Worm (Caenorhabditis elegans) whole organism, L4 larva: ENCODE measurements around the gene tiar-2.

Experiments
- D1046.2 ChIP-seq: fragments of 200-800 bp; sonication (Bioruptor generic); IDR thresholded peaks from 2 replicates; pipeline ENCODE4 v1.3.6; 2022; ENCODE audit warnings: missing genetic modification characterization, missing compliant biosample characterization
- F37D6.2 ChIP-seq: sonication (generic microtip); optimal IDR thresholded peaks from 2 replicates; lab custom pipeline; 2016; ENCODE audit warnings: mild to moderate bottlenecking, missing genetic modification characterization, missing compliant biosample characterization
- F49E8.2 ChIP-seq: sonication (generic microtip); optimal IDR thresholded peaks from 2 replicates; lab custom pipeline; 2016; ENCODE audit warnings: missing compliant biosample characterization, mild to moderate bottlenecking, missing genetic modification characterization, borderline replicate concordance
- T20F7.1 ChIP-seq: fragments of 200-800 bp; sonication (Bioruptor generic); optimal IDR thresholded peaks from 2 replicates; lab custom pipeline; 2018; ENCODE audit warnings: mild to moderate bottlenecking, missing genetic modification characterization, missing compliant biosample characterization
- Y105C5A.15 ChIP-seq: fragments of 200-800 bp; sonication (Bioruptor generic); IDR thresholded peaks from 2 replicates; pipeline ENCODE4 v1.3.6; 2022; ENCODE audit warnings: missing genetic modification characterization, missing compliant biosample characterization
- ZK337.2 ChIP-seq: fragments of 200-800 bp; sonication (Bioruptor generic); IDR thresholded peaks from 2 replicates; pipeline ENCODE4 v1.3.6; 2022; ENCODE audit warnings: missing genetic modification reagents, missing genetic modification characterization, missing compliant biosample characterization
- aly-2 ChIP-seq: sonication (generic microtip); optimal IDR thresholded peaks from 2 replicates; lab custom pipeline; 2018; ENCODE audit warnings: missing biosample characterization, missing genetic modification characterization
- attf-4 ChIP-seq: sonication (generic microtip); optimal IDR thresholded peaks from 3 replicates; lab custom pipeline; 2017; ENCODE audit warnings: missing biosample characterization, missing genetic modification characterization
- ceh-28 ChIP-seq: fragments of 150-350 bp; optimal IDR thresholded peaks from 2 replicates; lab custom pipeline; 2014; ENCODE audit warnings: missing biosample characterization, missing genetic modification reagents, missing genetic modification characterization
- ceh-62 ChIP-seq: sonication (generic microtip); optimal IDR thresholded peaks from 2 replicates; lab custom pipeline; 2017; ENCODE audit warnings: missing biosample characterization, missing genetic modification characterization
- cey-2 ChIP-seq: sonication (generic microtip); optimal IDR thresholded peaks from 3 replicates; lab custom pipeline; 2017; ENCODE audit warnings: missing genetic modification characterization, mild to moderate bottlenecking, missing compliant biosample characterization, antibody characterized with exemption, borderline replicate concordance; ENCODE audit not compliant: insufficient read depth
- daf-19 ChIP-seq: fragments of 200-800 bp; sonication (Bioruptor generic); conservative IDR thresholded peaks from 2 replicates; pipeline ENCODE4 v1.3.6; 2022; ENCODE audit warnings: missing genetic modification characterization, missing compliant biosample characterization
- dmd-8 ChIP-seq: fragments of 200-800 bp; sonication (Bioruptor generic); IDR thresholded peaks from 2 replicates; pipeline ENCODE4 v1.3.6; 2022; ENCODE audit warnings: missing genetic modification characterization, missing compliant biosample characterization
- dmd-9 ChIP-seq: fragments of 200-800 bp; sonication (Bioruptor generic); IDR thresholded peaks from 2 replicates; pipeline ENCODE4 v1.3.6; 2022; ENCODE audit warnings: missing genetic modification reagents, missing genetic modification characterization, missing compliant biosample characterization
- dpl-1 ChIP-seq: fragments of 150-350 bp; optimal IDR thresholded peaks from 2 replicates; lab custom pipeline; 2014; ENCODE audit warnings: missing biosample characterization, missing genetic modification reagents, missing genetic modification characterization
- duxl-1 ChIP-seq: sonication (generic microtip); optimal IDR thresholded peaks from 2 replicates; lab custom pipeline; 2016; ENCODE audit warnings: mild to moderate bottlenecking, missing genetic modification characterization, moderate library complexity, missing compliant biosample characterization; ENCODE audit not compliant: poor library complexity
- dve-1 ChIP-seq: sonication (generic microtip); optimal IDR thresholded peaks from 2 replicates; lab custom pipeline; 2017; ENCODE audit warnings: antibody characterized with exemption, mild to moderate bottlenecking, missing genetic modification characterization, missing compliant biosample characterization; ENCODE audit not compliant: insufficient read depth
- egl-27 ChIP-seq: sonication (generic microtip); optimal IDR thresholded peaks from 3 replicates; lab custom pipeline; 2017; ENCODE audit warnings: missing biosample characterization, missing genetic modification reagents, missing genetic modification characterization
- fkh-10 ChIP-seq: fragments of 150-350 bp; optimal IDR thresholded peaks from 2 replicates; lab custom pipeline; 2014; ENCODE audit warnings: missing biosample characterization, missing genetic modification reagents, missing genetic modification characterization
- gei-8 ChIP-seq: fragments of 200-800 bp; sonication (Bioruptor generic); optimal IDR thresholded peaks from 2 replicates; lab custom pipeline; 2018; ENCODE audit warnings: mild to moderate bottlenecking, missing genetic modification characterization, missing compliant biosample characterization
- hlh-11 ChIP-seq: fragments of 200-800 bp; sonication (Bioruptor generic); optimal IDR thresholded peaks from 2 replicates; lab custom pipeline; 2018; ENCODE audit warnings: mild to moderate bottlenecking, missing genetic modification characterization, missing compliant biosample characterization
- lin-1 ChIP-seq: fragments of 200-800 bp; sonication (Bioruptor generic); IDR thresholded peaks from 2 replicates; pipeline ENCODE4 v1.3.6; 2022; ENCODE audit warnings: missing genetic modification reagents, missing genetic modification characterization, missing compliant biosample characterization
- lin-15B ChIP-seq: fragments of 150-350 bp; sonication (generic microtip); optimal IDR thresholded peaks from 3 replicates; lab custom pipeline; 2014; ENCODE audit warnings: missing biosample characterization, missing genetic modification characterization
- lin-29 ChIP-seq: fragments of 200-800 bp; sonication (Bioruptor generic); IDR thresholded peaks from 2 replicates; pipeline ENCODE4 v1.3.6; 2022; ENCODE audit warnings: missing genetic modification reagents, missing genetic modification characterization, missing compliant biosample characterization
- lin-39 ChIP-seq: fragments of 150-350 bp; optimal IDR thresholded peaks from 2 replicates; lab custom pipeline; 2014; ENCODE audit warnings: missing biosample characterization, missing genetic modification reagents, missing genetic modification characterization
- lsy-2 ChIP-seq, 2 experiments: fragments of 150-350 bp in 1 of 2; sonication (generic microtip) in 1 of 2; optimal IDR thresholded peaks; 2 replicates each; lab custom pipeline; 2014 to 2017; ENCODE audit warnings: missing biosample characterization in 2 of 2, missing genetic modification characterization in 2 of 2
- madf-5 ChIP-seq, 2 experiments: fragments of 200-800 bp; sonication (Bioruptor generic); IDR thresholded peaks; 2 replicates each; pipeline ENCODE4 v1.3.6; 2022; ENCODE audit warnings: missing compliant biosample characterization in 2 of 2, missing genetic modification characterization in 2 of 2
- madf-9 ChIP-seq: fragments of 200-800 bp; sonication (Bioruptor generic); conservative IDR thresholded peaks from 2 replicates; pipeline ENCODE4 v1.3.6; 2022; ENCODE audit warnings: missing genetic modification reagents, missing genetic modification characterization, missing compliant biosample characterization
- mdt-29 ChIP-seq: fragments of 200-800 bp; sonication (Bioruptor generic); IDR thresholded peaks from 2 replicates; pipeline ENCODE4 v1.3.6; 2022; ENCODE audit warnings: missing genetic modification reagents, missing genetic modification characterization, missing compliant biosample characterization
- mes-2 ChIP-seq: sonication (generic microtip); optimal IDR thresholded peaks from 2 replicates; lab custom pipeline; 2016; ENCODE audit warnings: missing genotype, mild to moderate bottlenecking, missing genetic modification characterization, missing compliant biosample characterization; ENCODE audit not compliant: poor library complexity, severe bottlenecking
- nhr-102 ChIP-seq: sonication (generic microtip); optimal IDR thresholded peaks from 2 replicates; lab custom pipeline; 2016; ENCODE audit warnings: mild to moderate bottlenecking, missing genetic modification characterization, moderate library complexity, missing compliant biosample characterization
- nhr-11 ChIP-seq: fragments of 150-350 bp; optimal IDR thresholded peaks from 2 replicates; lab custom pipeline; 2014; ENCODE audit warnings: missing biosample characterization, missing genetic modification characterization
- nhr-111 ChIP-seq: fragments of 200-800 bp; sonication (Bioruptor generic); optimal IDR thresholded peaks from 2 replicates; lab custom pipeline; 2018; ENCODE audit warnings: mild to moderate bottlenecking, missing genetic modification characterization, missing compliant biosample characterization
- nhr-41 ChIP-seq: fragments of 200-800 bp; sonication (Bioruptor generic); IDR thresholded peaks from 2 replicates; pipeline ENCODE4 v1.3.6; 2022; ENCODE audit warnings: missing genetic modification reagents, missing genetic modification characterization, missing compliant biosample characterization
- nhr-42 ChIP-seq: fragments of 200-800 bp; sonication (Bioruptor generic); IDR thresholded peaks from 2 replicates; pipeline ENCODE4 v1.3.6; 2022; ENCODE audit warnings: missing genetic modification characterization, missing compliant biosample characterization
- nhr-48 ChIP-seq: sonication (generic microtip); optimal IDR thresholded peaks from 2 replicates; lab custom pipeline; 2016; ENCODE audit warnings: mild to moderate bottlenecking, missing genetic modification characterization, missing compliant biosample characterization
- nhr-76 ChIP-seq: fragments of 150-350 bp; optimal IDR thresholded peaks from 2 replicates; lab custom pipeline; 2014; ENCODE audit warnings: missing biosample characterization, missing genetic modification characterization
- pha-4 ChIP-seq, 2 experiments: fragments of 150-350 bp in 1 of 2; fragments of 200-800 bp in 1 of 2; sonication (Bioruptor generic) in 1 of 2; IDR thresholded peaks in 1 of 2; optimal IDR thresholded peaks in 1 of 2; 2 replicates each; pipeline versions ENCODE4 v1.3.6 to Lab custom; 2014 to 2022; ENCODE audit warnings: missing genetic modification characterization in 2 of 2, missing genetic modification reagents in 2 of 2, missing biosample characterization in 1 of 2, missing compliant biosample characterization in 1 of 2
- php-3 ChIP-seq: fragments of 200-800 bp; sonication (Bioruptor generic); IDR thresholded peaks from 2 replicates; pipeline ENCODE4 v1.3.6; 2022; ENCODE audit warnings: missing genetic modification reagents, missing genetic modification characterization, missing compliant biosample characterization
- rbr-2 ChIP-seq: sonication (generic microtip); optimal IDR thresholded peaks from 2 replicates; lab custom pipeline; 2016; ENCODE audit warnings: missing genotype, missing genetic modification characterization, missing compliant biosample characterization
- saeg-2 ChIP-seq: fragments of 200-800 bp; sonication (Bioruptor generic); IDR thresholded peaks from 2 replicates; pipeline ENCODE4 v1.3.6; 2022; ENCODE audit warnings: missing genetic modification reagents, missing genetic modification characterization, missing compliant biosample characterization
- skn-1 ChIP-seq: fragments of 150-350 bp; optimal IDR thresholded peaks from 2 replicates; lab custom pipeline; 2014; ENCODE audit warnings: missing biosample characterization, missing genetic modification characterization
- snpc-4 ChIP-seq: fragments of 150-350 bp; optimal IDR thresholded peaks from 2 replicates; lab custom pipeline; 2014; ENCODE audit warnings: missing biosample characterization, missing genetic modification characterization
- spr-1 ChIP-seq: sonication (generic microtip); optimal IDR thresholded peaks from 2 replicates; lab custom pipeline; 2016; ENCODE audit warnings: mild to moderate bottlenecking, missing genetic modification characterization, missing compliant biosample characterization
- tag-97 ChIP-seq: fragments of 200-800 bp; sonication (Bioruptor generic); IDR thresholded peaks from 2 replicates; pipeline ENCODE4 v1.3.6; 2022; ENCODE audit warnings: missing genetic modification characterization, missing compliant biosample characterization
- tra-1 ChIP-seq: fragments of 200-800 bp; sonication (Bioruptor generic); IDR thresholded peaks from 2 replicates; pipeline ENCODE4 v1.3.6; 2022; ENCODE audit warnings: missing genetic modification reagents, missing genetic modification characterization, missing compliant biosample characterization
- unc-39 ChIP-seq: sonication (generic microtip); optimal IDR thresholded peaks from 2 replicates; lab custom pipeline; 2017; ENCODE audit warnings: missing biosample characterization, missing genetic modification characterization
- vab-7 ChIP-seq: fragments of 200-800 bp; sonication (Bioruptor generic); IDR thresholded peaks from 2 replicates; pipeline ENCODE4 v1.3.6; 2022; ENCODE audit warnings: missing genetic modification reagents, missing genetic modification characterization, missing compliant biosample characterization
- zfp-2 ChIP-seq: sonication (generic microtip); optimal IDR thresholded peaks from 2 replicates; lab custom pipeline; 2016; ENCODE audit warnings: mild to moderate bottlenecking, missing genetic modification characterization, missing compliant biosample characterization
- zip-11 ChIP-seq: fragments of 200-800 bp; sonication (Bioruptor generic); IDR thresholded peaks from 2 replicates; pipeline ENCODE4 v1.3.6; 2022; ENCODE audit warnings: missing genetic modification characterization, missing compliant biosample characterization

tiar-2 gene

DNA sequence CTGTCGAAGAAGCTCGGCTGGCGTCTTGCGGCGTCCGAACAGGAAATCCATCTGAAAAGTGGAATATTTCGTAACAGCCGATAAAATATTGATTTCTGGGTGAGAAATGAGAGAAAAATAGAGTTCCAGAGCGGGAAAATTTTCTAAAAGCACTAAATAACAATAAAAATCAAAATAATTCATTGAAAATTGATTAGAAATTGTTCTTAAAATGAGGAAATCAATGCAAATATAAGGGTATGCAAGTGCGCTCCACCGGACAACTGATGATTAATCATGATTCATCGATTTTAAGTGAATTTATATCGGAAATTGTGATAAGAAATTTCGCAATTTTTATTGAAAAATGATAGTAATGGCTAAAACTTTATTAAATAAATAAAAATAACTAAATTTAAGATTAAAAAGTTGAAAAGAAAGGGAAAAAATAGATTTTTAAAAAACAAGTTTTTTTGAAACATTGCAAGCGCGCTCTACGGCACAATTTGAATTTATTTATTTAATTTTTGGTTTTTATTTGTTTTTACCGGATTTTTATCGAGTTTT, at the start of gene tiar-2, which contains the start of gene vps-2 (continued):
- no peak for TF ChIP-seq php-3 (GFP tag; lab: Robert Waterston, UW)
- TF ChIP-seq mdt-29, result no peak
- TF ChIP-seq dmd-9 (GFP tag; lab: Robert Waterston, UW), result no peak
- TF ChIP-seq snpc-4 (tag; lab: Kevin White, UChicago), result no peak
- no peak for TF ChIP-seq ZK337.2 (GFP tag; lab: Robert Waterston, UW)
- no peak for TF ChIP-seq nhr-41 (GFP tag; lab: Robert Waterston, UW)
- TF ChIP-seq fkh-10 (GFP tag; lab: Kevin White, UChicago), result peak; percentile 6
- TF ChIP-seq nhr-111 (GFP tag; lab: Kevin White, UChicago), result no peak
- TF ChIP-seq hlh-11 (tag; lab: Kevin White, UChicago), result peak; percentile 46
- peak; percentile 41 for TF ChIP-seq dve-1 (tag; lab: Kevin White, UChicago)
- no peak for TF ChIP-seq ceh-62 (tag; lab: Kevin White, UChicago)
- no peak for TF ChIP-seq daf-19 (GFP tag; lab: Robert Waterston, UW)
- peak; percentile 46 for TF ChIP-seq mes-2
- TF ChIP-seq dpl-1 (GFP tag; lab: Kevin White, UChicago), result peak; percentile 72
- peak; percentile 41 for TF ChIP-seq F37D6.2
- TF ChIP-seq rbr-2 (tag; lab: Kevin White, UChicago), result peak; percentile 62
- no peak for TF ChIP-seq gei-8 (GFP tag; lab: Kevin White, UChicago)
- no peak for TF ChIP-seq duxl-1
- no peak for TF ChIP-seq T20F7.1
- TF ChIP-seq saeg-2 (GFP tag; lab: Robert Waterston, UW), result no peak
- TF ChIP-seq vab-7 (GFP tag; lab: Robert Waterston, UW), result no peak
- TF ChIP-seq spr-1 (tag; lab: Kevin White, UChicago), result no peak
- TF ChIP-seq Y105C5A.15 (GFP tag; lab: Robert Waterston, UW), result no peak
- no peak for TF ChIP-seq nhr-76 (tag; lab: Kevin White, UChicago)
- TF ChIP-seq unc-39 (tag; lab: Kevin White, UChicago), result no peak
- TF ChIP-seq nhr-48 (tag; lab: Kevin White, UChicago), result no peak
- no peak for TF ChIP-seq tag-97 (GFP tag; lab: Robert Waterston, UW)
- no peak for TF ChIP-seq skn-1 (tag; lab: Kevin White, UChicago)
- TF ChIP-seq nhr-42 (GFP tag; lab: Robert Waterston, UW), result no peak
- TF ChIP-seq madf-9 (GFP tag; lab: Robert Waterston, UW), result no peak
- TF ChIP-seq cey-2 (tag; lab: Kevin White, UChicago), result no peak
- TF ChIP-seq F49E8.2 (tag; lab: Kevin White, UChicago), result no peak
- TF ChIP-seq egl-27, result no peak
- TF ChIP-seq attf-4, result no peak
- TF ChIP-seq zip-11 (GFP tag; lab: Robert Waterston, UW), result no peak
- TF ChIP-seq lin-39, result no peak
- peak; percentile 26 for TF ChIP-seq nhr-102
- TF ChIP-seq dmd-8 (GFP tag; lab: Robert Waterston, UW), result no peak
- TF ChIP-seq lin-1 (GFP tag; lab: Robert Waterston, UW), result no peak
- TF ChIP-seq tra-1 (GFP tag; lab: Robert Waterston, UW), result no peak
- TF ChIP-seq lsy-2 (tag; optimal IDR thresholded peaks at IDR 0.05; lab: Kevin White, UChicago), result peak in 1 of 2 experiments; percentile 77
- TF ChIP-seq aly-2 (tag; lab: Kevin White, UChicago), result no peak
- no peak for TF ChIP-seq lin-15B (tag; lab: Kevin White, UChicago)
- no peak for TF ChIP-seq lin-29 (GFP tag; lab: Robert Waterston, UW)
- TF ChIP-seq zfp-2 (tag; lab: Kevin White, UChicago), result no peak
- no peak for TF ChIP-seq nhr-11 (tag; lab: Kevin White, UChicago)
- no peak for TF ChIP-seq D1046.2 (GFP tag; lab: Robert Waterston, UW)
- TF ChIP-seq pha-4 (GFP tag; IDR thresholded peaks at IDR 0.05; lab: Robert Waterston, UW), result no peak
- no peak for TF ChIP-seq pha-4 (tag; optimal IDR thresholded peaks at IDR 0.05; lab: Kevin White, UChicago)
- no peak for TF ChIP-seq madf-5 (GFP tag; IDR thresholded peaks at IDR 0.05; lab: Robert Waterston, UW)
- no peak for TF ChIP-seq ceh-28
